Worm (Caenorhabditis elegans): Measurements from ENCODE around the gene bet-2.

The bet-2 gene

DNA sequence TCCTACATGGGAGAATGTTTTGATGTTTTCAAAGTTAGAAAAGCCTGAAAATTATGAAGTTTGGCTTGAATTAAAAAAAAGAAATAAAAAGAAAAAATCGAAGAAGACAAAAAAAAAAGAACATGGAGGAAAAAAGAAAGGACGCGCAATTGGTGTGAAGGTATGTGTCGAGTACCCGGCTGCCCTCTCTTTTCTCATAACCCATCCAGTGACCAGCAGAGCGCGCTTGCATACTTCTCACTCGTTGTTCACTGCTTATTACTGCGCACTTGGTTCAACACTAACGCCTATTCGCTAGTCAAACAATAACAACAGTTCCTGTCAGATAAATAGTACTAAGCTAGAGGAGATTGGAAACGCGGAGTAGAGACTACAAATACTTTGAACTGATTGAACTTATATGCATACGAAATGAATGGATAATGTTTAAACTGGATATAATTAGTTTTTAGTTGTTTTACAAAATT, 55.1 kb downstream of the bet-2 start, which contains the start of gene abl-1:
Gene abl-1, minus strand, starts transcription at position 51 of the 467 bp plus-strand sequence.
- TF ChIP-seq pha-4 (tag; optimal IDR thresholded peaks at IDR 0.05): peak; percentile 74
- TF ChIP-seq mep-1 (tag; optimal IDR thresholded peaks at IDR 0.05): peak; percentile 48
- TF ChIP-seq ceh-39 (tag; optimal IDR thresholded peaks at IDR 0.05): no peak
- TF ChIP-seq mab-5 (tag; optimal IDR thresholded peaks at IDR 0.05): no peak
- no peak for TF ChIP-seq drap-1 (GFP tag; optimal IDR thresholded peaks at IDR 0.05)
- no peak for TF ChIP-seq nhr-12 (tag; optimal IDR thresholded peaks at IDR 0.05)
- TF ChIP-seq elt-3 (tag; optimal IDR thresholded peaks at IDR 0.05): no peak
- peak; percentile 23 for TF ChIP-seq nhr-2 (tag; optimal IDR thresholded peaks at IDR 0.05)
- TF ChIP-seq unc-120 (tag; optimal IDR thresholded peaks at IDR 0.05; ENCODE audit: poor library complexity, severe bottlenecking): no peak
- TF ChIP-seq lin-32 (GFP tag; optimal IDR thresholded peaks at IDR 0.05): no peak
- no peak for TF ChIP-seq lin-13 (tag; optimal IDR thresholded peaks at IDR 0.05)
- peak; percentile 17 for TF ChIP-seq ham-2 (GFP tag; optimal IDR thresholded peaks at IDR 0.05)
- peak; percentile 42 for TF ChIP-seq hlh-1 (tag; optimal IDR thresholded peaks at IDR 0.05)

All from whole organism, mixed stage, embryonic.